Worm (Caenorhabditis elegans): ENCODE results near the gene scl-5.

ce11 chrIV:13095462-13095861 is 31.6 kb downstream of the scl-5 start, which contains the start of gene rfc-3:
- TF ChIP-seq ref-1 (GFP tag; conservative IDR thresholded peaks at IDR 0.05) = no peak
- TF ChIP-seq klf-2 (GFP tag; conservative IDR thresholded peaks at IDR 0.05) = no peak
